Fruit fly (Drosophila melanogaster) whole organism, embryonic: ENCODE data around the gene CG4452.

Experiments used
- B-H2 ChIP-seq: fragments of 200-800 bp; sonication (Bioruptor generic); optimal IDR thresholded peaks from 2 replicates; lab custom pipeline; 2018; ENCODE audit warnings: missing biosample characterization, mild to moderate bottlenecking, missing genetic modification characterization
- BEAF-32 ChIP-seq: fragments of 200-800 bp; sonication (Bioruptor generic); optimal IDR thresholded peaks from 3 replicates; lab custom pipeline; 2017; ENCODE audit warnings: missing biosample characterization, missing genetic modification characterization, mild to moderate bottlenecking, moderate library complexity, missing genetic modification reagents
- CG1024 ChIP-seq: fragments of 200-800 bp; sonication (Bioruptor generic); IDR thresholded peaks from 2 replicates; pipeline ENCODE4 v1.3.6; 2022; ENCODE audit warnings: missing biosample characterization, missing genetic modification characterization
- CG10431 ChIP-seq: fragments of 200-800 bp; sonication (Bioruptor generic); optimal IDR thresholded peaks from 3 replicates; lab custom pipeline; 2018; ENCODE audit warnings: missing biosample characterization, mild to moderate bottlenecking, missing genetic modification characterization
- CG11456 ChIP-seq: fragments of 200-800 bp; sonication (Bioruptor generic); IDR thresholded peaks from 3 replicates; pipeline ENCODE4 v1.3.6; 2022; ENCODE audit warnings: missing biosample characterization, missing genetic modification characterization
- CG11504 ChIP-seq: fragments of 200-800 bp; sonication (Bioruptor generic); optimal IDR thresholded peaks from 3 replicates; lab custom pipeline; 2019; ENCODE audit warnings: missing biosample characterization, mild to moderate bottlenecking, missing genetic modification characterization, moderate library complexity
- CG12071 ChIP-seq: fragments of 200-800 bp; sonication (Bioruptor generic); optimal IDR thresholded peaks from 3 replicates; lab custom pipeline; 2018; ENCODE audit warnings: missing biosample characterization, mild to moderate bottlenecking, missing genetic modification characterization
- CG13624 ChIP-seq: fragments of 200-800 bp; sonication (Bioruptor generic); optimal IDR thresholded peaks from 2 replicates; lab custom pipeline; 2016; ENCODE audit warnings: missing biosample characterization, missing genetic modification characterization
- CG14050 ChIP-seq: fragments of 200-800 bp; sonication (Bioruptor generic); IDR thresholded peaks from 3 replicates; pipeline ENCODE4 v1.3.6; 2022; ENCODE audit warnings: missing biosample characterization, missing genetic modification characterization
- CG17912 ChIP-seq: fragments of 200-800 bp; sonication (Bioruptor generic); optimal IDR thresholded peaks from 2 replicates; lab custom pipeline; 2018; ENCODE audit warnings: missing biosample characterization, mild to moderate bottlenecking, missing genetic modification characterization
- CG1832 ChIP-seq: fragments of 200-800 bp; sonication (Bioruptor generic); optimal IDR thresholded peaks from 2 replicates; lab custom pipeline; 2017; ENCODE audit warnings: missing biosample characterization, mild to moderate bottlenecking, missing genetic modification characterization, inconsistent platforms
- CG2875 ChIP-seq: fragments of 200-800 bp; sonication (Bioruptor generic); optimal IDR thresholded peaks from 2 replicates; lab custom pipeline; 2017; ENCODE audit warnings: missing biosample characterization, mild to moderate bottlenecking, missing genetic modification characterization, missing genetic modification reagents
- CG33213 ChIP-seq: fragments of 200-800 bp; sonication (Bioruptor generic); optimal IDR thresholded peaks from 3 replicates; lab custom pipeline; 2016; ENCODE audit warnings: missing biosample characterization, missing genetic modification characterization
- CG4854 ChIP-seq: fragments of 200-800 bp; sonication (Bioruptor generic); optimal IDR thresholded peaks from 2 replicates; lab custom pipeline; 2016; ENCODE audit warnings: missing biosample characterization, missing genetic modification characterization, inconsistent platforms
- CG9215 ChIP-seq: fragments of 200-800 bp; sonication (Bioruptor generic); IDR thresholded peaks from 2 replicates; pipeline ENCODE4 v1.3.6; 2022; ENCODE audit warnings: missing biosample characterization, missing genetic modification characterization
- CHES-1-like ChIP-seq: fragments of 200-800 bp; sonication (Bioruptor generic); optimal IDR thresholded peaks from 2 replicates; lab custom pipeline; 2016; ENCODE audit warnings: missing biosample characterization, missing genetic modification characterization
- CTCF ChIP-seq: fragments of 200-800 bp; sonication (Bioruptor generic); optimal IDR thresholded peaks from 2 replicates; lab custom pipeline; 2017; ENCODE audit warnings: missing biosample characterization, mild to moderate bottlenecking, missing genetic modification characterization, moderate library complexity
- D19A ChIP-seq: fragments of 200-800 bp; optimal IDR thresholded peaks from 3 replicates; lab custom pipeline; 2019; ENCODE audit warnings: missing biosample characterization, mild to moderate bottlenecking, missing genetic modification characterization, moderate library complexity
- Dref ChIP-seq: fragments of 200-800 bp; sonication (Bioruptor generic); IDR thresholded peaks from 2 replicates; pipeline ENCODE4 v1.3.6; 2022; ENCODE audit warnings: missing biosample characterization, missing genetic modification characterization
- Elba2 ChIP-seq: fragments of 200-800 bp; sonication (Bioruptor generic); optimal IDR thresholded peaks from 3 replicates; lab custom pipeline; 2016; ENCODE audit warnings: missing biosample characterization, missing genetic modification characterization
- Fer1 ChIP-seq: fragments of 200-800 bp; sonication (Bioruptor generic); optimal IDR thresholded peaks from 2 replicates; lab custom pipeline; 2017; ENCODE audit warnings: missing biosample characterization, mild to moderate bottlenecking, missing genetic modification characterization
- HmgD ChIP-seq: fragments of 200-800 bp; sonication (Bioruptor generic); optimal IDR thresholded peaks from 3 replicates; lab custom pipeline; 2016; ENCODE audit warnings: missing biosample characterization, missing genetic modification characterization
- Hmr ChIP-seq: fragments of 200-800 bp; sonication (Bioruptor generic); optimal IDR thresholded peaks from 3 replicates; lab custom pipeline; 2017; ENCODE audit warnings: mild to moderate bottlenecking, missing biosample characterization, missing genetic modification reagents, missing genetic modification characterization
- Hr51 ChIP-seq, 2 experiments: fragments of 200-800 bp; sonication (Bioruptor generic); optimal IDR thresholded peaks; 2 replicates in 1 of 2; 3 replicates in 1 of 2; lab custom pipeline; 2016 to 2018; ENCODE audit warnings: missing biosample characterization in 2 of 2, missing genetic modification characterization in 2 of 2, mild to moderate bottlenecking in 1 of 2, moderate library complexity in 1 of 2
- PHDP ChIP-seq: fragments of 200-800 bp; sonication (Bioruptor generic); optimal IDR thresholded peaks from 3 replicates; lab custom pipeline; 2018; ENCODE audit warnings: missing biosample characterization, mild to moderate bottlenecking, missing genetic modification characterization, moderate library complexity
- Sox100B ChIP-seq: fragments of 200-800 bp; sonication (Bioruptor generic); optimal IDR thresholded peaks from 3 replicates; lab custom pipeline; 2018; ENCODE audit warnings: missing biosample characterization, mild to moderate bottlenecking, missing genetic modification characterization
- Xrp1 ChIP-seq: fragments of 200-800 bp; sonication (Bioruptor generic); IDR thresholded peaks from 2 replicates; pipeline ENCODE4 v1.3.6; 2022; ENCODE audit warnings: missing biosample characterization, missing genetic modification characterization
- YL-1 ChIP-seq: fragments of 200-800 bp; sonication (Bioruptor generic); optimal IDR thresholded peaks from 3 replicates; lab custom pipeline; 2017; ENCODE audit warnings: missing biosample characterization, mild to moderate bottlenecking, missing genetic modification characterization
- btn ChIP-seq: fragments of 200-800 bp; sonication (Bioruptor generic); optimal IDR thresholded peaks from 2 replicates; lab custom pipeline; 2016; ENCODE audit warnings: missing biosample characterization, missing genetic modification characterization
- corto ChIP-seq: fragments of 200-800 bp; sonication (Bioruptor generic); optimal IDR thresholded peaks from 2 replicates; lab custom pipeline; 2016; ENCODE audit warnings: missing biosample characterization, mild to moderate bottlenecking, missing genetic modification characterization, moderate library complexity
- crol ChIP-seq: fragments of 200-800 bp; sonication (Bioruptor generic); IDR thresholded peaks from 2 replicates; pipeline ENCODE4 v1.3.6; 2022; ENCODE audit warnings: missing biosample characterization, missing genetic modification characterization
- fd96Cb ChIP-seq: fragments of 200-800 bp; sonication (Bioruptor generic); optimal IDR thresholded peaks from 2 replicates; lab custom pipeline; 2018; ENCODE audit warnings: missing biosample characterization, mild to moderate bottlenecking, missing genetic modification characterization, moderate library complexity
- gcm2 ChIP-seq: fragments of 200-800 bp; sonication (Bioruptor generic); optimal IDR thresholded peaks from 2 replicates; lab custom pipeline; 2016; ENCODE audit warnings: missing biosample characterization, missing genetic modification characterization
- grau ChIP-seq: fragments of 200-800 bp; optimal IDR thresholded peaks from 3 replicates; lab custom pipeline; 2019; ENCODE audit warnings: missing biosample characterization, mild to moderate bottlenecking, missing genetic modification characterization, moderate library complexity
- gsb-n ChIP-seq: fragments of 200-800 bp; sonication (Bioruptor generic); optimal IDR thresholded peaks from 3 replicates; lab custom pipeline; 2018; ENCODE audit warnings: missing biosample characterization, mild to moderate bottlenecking, missing genetic modification characterization
- hb ChIP-seq: fragments of 200-800 bp; sonication (Bioruptor generic); IDR thresholded peaks from 3 replicates; pipeline ENCODE4 v1.3.6; 2022; ENCODE audit warnings: missing biosample characterization, missing genetic modification characterization; ENCODE audit not compliant: partially characterized antibody
- jing ChIP-seq: fragments of 200-800 bp; sonication (Bioruptor generic); optimal IDR thresholded peaks from 2 replicates; lab custom pipeline; 2018; ENCODE audit warnings: missing biosample characterization, mild to moderate bottlenecking, missing genetic modification characterization
- klu ChIP-seq: fragments of 200-800 bp; sonication (Bioruptor generic); IDR thresholded peaks from 2 replicates; pipeline ENCODE4 v1.3.6; 2022; ENCODE audit warnings: missing biosample characterization, missing genetic modification characterization
- kni ChIP-seq: fragments of 200-800 bp; sonication (Bioruptor generic); optimal IDR thresholded peaks from 3 replicates; lab custom pipeline; 2017; ENCODE audit warnings: mild to moderate bottlenecking, missing biosample characterization, missing genetic modification reagents, missing genetic modification characterization
- mirr ChIP-seq: fragments of 200-800 bp; sonication (Bioruptor generic); optimal IDR thresholded peaks from 3 replicates; lab custom pipeline; 2018; ENCODE audit warnings: missing biosample characterization, mild to moderate bottlenecking, missing genetic modification characterization
- org-1 ChIP-seq: fragments of 200-800 bp; sonication (Bioruptor generic); optimal IDR thresholded peaks from 2 replicates; lab custom pipeline; 2017; ENCODE audit warnings: missing biosample characterization, missing genetic modification characterization
- pho ChIP-seq: fragments of 200-800 bp; sonication (Bioruptor generic); optimal IDR thresholded peaks from 2 replicates; lab custom pipeline; 2016; ENCODE audit warnings: missing biosample characterization, missing genetic modification characterization
- rib ChIP-seq: fragments of 200-800 bp; sonication (Bioruptor generic); IDR thresholded peaks from 2 replicates; pipeline ENCODE4 v1.3.6; 2022; ENCODE audit warnings: missing biosample characterization, missing genetic modification characterization
- row ChIP-seq: fragments of 200-800 bp; sonication (Bioruptor generic); IDR thresholded peaks from 3 replicates; pipeline ENCODE4 v1.3.6; 2022; ENCODE audit warnings: missing biosample characterization, missing genetic modification characterization
- run ChIP-seq: fragments of 200-800 bp; sonication (Bioruptor generic); optimal IDR thresholded peaks from 3 replicates; lab custom pipeline; 2018; ENCODE audit warnings: missing biosample characterization, mild to moderate bottlenecking, missing genetic modification characterization
- schlank ChIP-seq: fragments of 200-800 bp; sonication (Bioruptor generic); optimal IDR thresholded peaks from 2 replicates; lab custom pipeline; 2018; ENCODE audit warnings: missing biosample characterization, mild to moderate bottlenecking, missing genetic modification characterization
- sd ChIP-seq: fragments of 200-800 bp; sonication (Bioruptor generic); optimal IDR thresholded peaks from 3 replicates; lab custom pipeline; 2018; ENCODE audit warnings: missing biosample characterization, mild to moderate bottlenecking, missing genetic modification characterization, moderate library complexity
- stwl ChIP-seq: fragments of 200-800 bp; sonication (Bioruptor generic); optimal IDR thresholded peaks from 3 replicates; lab custom pipeline; 2018; ENCODE audit warnings: missing biosample characterization, mild to moderate bottlenecking, missing genetic modification characterization, moderate library complexity
- wdn ChIP-seq: fragments of 200-800 bp; sonication (Bioruptor generic); IDR thresholded peaks from 2 replicates; pipeline ENCODE4 v1.3.6; 2022; ENCODE audit warnings: missing biosample characterization, missing genetic modification characterization

CG4452 gene

DNA sequence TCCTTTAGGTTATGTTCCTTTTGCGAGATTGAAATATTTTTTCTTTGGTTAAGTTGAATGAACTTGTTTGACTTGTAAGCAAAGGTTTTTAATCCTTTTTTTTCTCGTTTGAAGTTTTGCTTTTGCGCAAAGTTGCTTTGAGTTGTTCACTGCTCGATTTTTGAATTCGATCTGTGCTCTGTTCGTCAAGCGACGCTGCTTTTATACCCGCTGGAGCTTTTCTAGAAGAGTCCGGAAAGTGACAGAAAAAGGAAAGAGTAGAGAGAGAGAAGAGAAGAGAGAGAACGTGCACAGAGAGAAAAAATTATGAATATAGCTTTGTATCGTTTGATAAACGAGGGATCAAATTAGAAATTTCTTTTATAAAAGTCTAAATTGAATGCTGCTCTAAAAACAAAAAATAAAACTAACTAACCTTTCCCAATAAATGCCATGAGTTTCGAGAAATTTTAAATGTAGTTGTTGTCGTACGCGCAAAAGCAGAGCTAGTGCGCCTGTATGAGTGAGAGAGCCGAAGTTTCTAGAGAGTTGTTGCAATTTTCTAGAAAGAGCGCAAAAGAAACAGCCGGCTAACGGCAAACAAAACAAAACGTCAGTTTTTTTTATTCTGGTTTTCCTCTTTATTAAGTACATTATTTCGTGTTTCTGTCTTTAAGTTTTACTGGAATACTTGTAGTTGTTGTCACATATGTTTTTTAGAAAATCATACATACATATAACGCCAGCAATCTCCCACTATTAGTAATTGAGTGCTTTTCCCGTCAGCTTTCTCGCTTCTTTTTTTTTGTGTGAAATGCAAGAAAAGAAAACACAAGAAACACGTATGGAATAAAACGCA, 10.2 kb downstream of the CG4452 start, which contains the start of gene Hsp26 (continued):
- TF ChIP-seq CG11504 (tag; lab: Kevin White, UChicago) (peak; percentile 84), fd96Cb (peak; percentile 65), CG10431 (GFP tag; lab: Kevin White, UChicago) (no peak), CG11456 (GFP tag; lab: Robert Waterston, UW) (peak; percentile 61; the same call in 1 of the 3 replicates), Dref (GFP tag; lab: Robert Waterston, UW) (no peak), CTCF (GFP tag; lab: Kevin White, UChicago) (peak; percentile 15), gcm2 (peak; percentile 58), CG12071 (GFP tag; lab: Kevin White, UChicago) (peak; percentile 49), CHES-1-like (peak; percentile 81), gsb-n (tag; lab: Kevin White, UChicago) (peak; percentile 84), BEAF-32 (GFP tag; lab: Kevin White, UChicago) (no peak), CG4854 (GFP tag; lab: Kevin White, UChicago) (peak; percentile 58), Sox100B (peak; percentile 67), CG14050 (GFP tag; lab: Robert Waterston, UW) (peak; percentile 86), row (GFP tag; lab: Robert Waterston, UW) (peak; percentile 93), wdn (GFP tag; lab: Robert Waterston, UW) (peak; percentile 81), HmgD (GFP tag; lab: Kevin White, UChicago) (no peak), D19A (peak; percentile 77), jing (GFP tag; lab: Kevin White, UChicago) (peak; percentile 57), mirr (GFP tag; lab: Kevin White, UChicago) (no peak), Hmr (GFP tag; lab: Kevin White, UChicago) (peak; percentile 86), CG2875 (peak; percentile 73), PHDP (peak; percentile 90), pho (GFP tag; lab: Kevin White, UChicago) (peak; percentile 83), btn (GFP tag; lab: Kevin White, UChicago) (peak; percentile 46), YL-1 (GFP tag; lab: Kevin White, UChicago) (peak; percentile 67), org-1 (GFP tag; lab: Kevin White, UChicago) (peak; percentile 70), sd (tag; lab: Kevin White, UChicago) (peak; percentile 59), kni (GFP tag; lab: Kevin White, UChicago) (no peak), schlank (tag; lab: Kevin White, UChicago) (peak; percentile 8), Fer1 (GFP tag; lab: Kevin White, UChicago) (peak; percentile 86), CG1832 (no peak), rib (GFP tag; lab: Robert Waterston, UW) (peak; percentile 75), CG17912 (GFP tag; lab: Kevin White, UChicago) (no peak), CG9215 (GFP tag; lab: Robert Waterston, UW) (no peak), B-H2 (GFP tag; lab: Kevin White, UChicago) (peak; percentile 49), Hr51 (GFP tag; optimal IDR thresholded peaks at IDR 0.05; lab: Kevin White, UChicago) (peak; percentile 48 to 89), Elba2 (no peak), CG1024 (peak; percentile 77), CG13624 (GFP tag; lab: Kevin White, UChicago) (peak; percentile 87), klu (GFP tag; lab: Robert Waterston, UW) (no peak; the same call in 1 of the 2 replicates), corto (GFP tag; lab: Kevin White, UChicago) (peak; percentile 79), CG33213 (peak; percentile 72), crol (GFP tag; lab: Robert Waterston, UW) (no peak), Xrp1 (GFP tag; lab: Robert Waterston, UW) (peak; percentile 91), stwl (tag; lab: Kevin White, UChicago) (no peak), run (peak; percentile 77), hb (GFP tag; lab: Robert Waterston, UW) (no peak), grau (tag; lab: Kevin White, UChicago) (peak; percentile 84)
